Fruit fly (Drosophila melanogaster): ENCODE measurements around the gene CG12402.

CG12402 gene

DNA sequence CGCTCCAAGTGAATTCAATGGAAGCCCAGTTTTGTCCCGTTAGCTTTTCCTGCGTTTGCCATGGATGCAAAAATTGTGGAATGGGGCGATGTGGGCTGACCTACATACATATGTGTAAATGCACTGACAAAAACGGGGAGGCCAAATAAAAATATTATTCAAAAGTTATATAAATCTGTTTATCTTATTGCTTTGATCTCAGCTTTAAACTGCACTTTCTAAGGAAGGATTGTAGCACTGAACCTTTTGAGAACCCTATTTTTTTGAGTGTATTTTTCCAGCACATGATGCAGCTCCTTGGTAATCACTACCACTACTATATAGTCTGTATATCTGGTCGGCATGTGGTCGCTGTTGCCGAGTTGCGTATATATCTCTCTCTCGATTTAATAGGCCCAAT is 31.1 kb downstream of the CG12402 start (continued):
- TF ChIP-seq CG15073 (GFP tag; optimal IDR thresholded peaks at IDR 0.05) (no peak), ERR (GFP tag; optimal IDR thresholded peaks at IDR 0.05) (no peak), oc (tag; optimal IDR thresholded peaks at IDR 0.05) (no peak), CG2120 (GFP tag; optimal IDR thresholded peaks at IDR 0.05) (no peak), sc (optimal IDR thresholded peaks at IDR 0.05) (no peak), sc (GFP tag; optimal IDR thresholded peaks at IDR 0.05) (no peak), CG2712 (tag; optimal IDR thresholded peaks at IDR 0.05) (no peak), BtbVII (GFP tag; optimal IDR thresholded peaks at IDR 0.05) (peak; percentile 35), ash1 (GFP tag; optimal IDR thresholded peaks at IDR 0.05) (no peak), Spps (tag; optimal IDR thresholded peaks at IDR 0.05) (no peak), bab2 (GFP tag; optimal IDR thresholded peaks at IDR 0.05) (no peak), Bgb (GFP tag; IDR thresholded peaks at IDR 0.05; ENCODE audit: partially characterized antibody) (no peak), CG9876 (GFP tag; optimal IDR thresholded peaks at IDR 0.05) (no peak), CG4404 (GFP tag; IDR thresholded peaks at IDR 0.05) (no peak), CG13287 (GFP tag; IDR thresholded peaks at IDR 0.05; ENCODE audit: partially characterized antibody) (no peak), ci (GFP tag; IDR thresholded peaks at IDR 0.05) (peak; percentile 72; the same call in 2 of the 3 replicates), Myb (GFP tag; optimal IDR thresholded peaks at IDR 0.05) (no peak), toy (GFP tag; IDR thresholded peaks at IDR 0.05) (no peak), CG9609 (GFP tag; optimal IDR thresholded peaks at IDR 0.05) (no peak), Adf1 (GFP tag; IDR thresholded peaks at IDR 0.05) (no peak), CG11456 (GFP tag; IDR thresholded peaks at IDR 0.05) (peak; percentile 56; the same call in 1 of the 3 replicates), peb (GFP tag; IDR thresholded peaks at IDR 0.05) (no peak; the same call in 1 of the 2 replicates), p53 (GFP tag; optimal IDR thresholded peaks at IDR 0.05) (no peak), CG8765 (GFP tag; IDR thresholded peaks at IDR 0.05) (no peak), CG1832 (GFP tag; optimal IDR thresholded peaks at IDR 0.05) (no peak), CG10209 (GFP tag; optimal IDR thresholded peaks at IDR 0.05) (peak; percentile 9), Gsc (GFP tag; IDR thresholded peaks at IDR 0.05) (no peak), HLHmδ (GFP tag; optimal IDR thresholded peaks at IDR 0.05) (no peak), pnt (GFP tag; optimal IDR thresholded peaks at IDR 0.05) (no peak), vvl (GFP tag; IDR thresholded peaks at IDR 0.05) (peak; percentile 66), tin (GFP tag; optimal IDR thresholded peaks at IDR 0.05) (peak; percentile 49), CG12659 (GFP tag; optimal IDR thresholded peaks at IDR 0.05) (no peak), ranshi (GFP tag; IDR thresholded peaks at IDR 0.05) (0 out of 2 replicates have a peak, but pooled peaks have one; percentile 56), CG6254 (GFP tag; optimal IDR thresholded peaks at IDR 0.05) (peak; percentile 29), H15 (GFP tag; IDR thresholded peaks at IDR 0.05) (peak; percentile 53; the same call in 1 of the 3 replicates), gem (tag; optimal IDR thresholded peaks at IDR 0.05) (peak; percentile 51), ssp (GFP tag; IDR thresholded peaks at IDR 0.05) (no peak), Atf3 (GFP tag; optimal IDR thresholded peaks at IDR 0.05) (no peak), CG33213 (GFP tag; optimal IDR thresholded peaks at IDR 0.05) (no peak), ewg (GFP tag; optimal IDR thresholded peaks at IDR 0.05) (no peak), CG5180 (GFP tag; optimal IDR thresholded peaks at IDR 0.05) (no peak), zen (tag; optimal IDR thresholded peaks at IDR 0.05) (peak; percentile 24), Rfx (GFP tag; IDR thresholded peaks at IDR 0.05) (peak; percentile 69), PHDP (tag; optimal IDR thresholded peaks at IDR 0.05) (peak; percentile 10), shn (GFP tag; optimal IDR thresholded peaks at IDR 0.05) (no peak), CG11398 (GFP tag; optimal IDR thresholded peaks at IDR 0.05) (no peak), BEAF-32 (GFP tag; optimal IDR thresholded peaks at IDR 0.05) (no peak), CG13296 (GFP tag; optimal IDR thresholded peaks at IDR 0.05) (peak; percentile 21), crol (GFP tag; IDR thresholded peaks at IDR 0.05) (no peak), CG14014 (GFP tag; IDR thresholded peaks at IDR 0.05) (peak; percentile 55; the same call in 1 of the 2 replicates), slou (GFP tag; optimal IDR thresholded peaks at IDR 0.05) (no peak), CG16813 (GFP tag; IDR thresholded peaks at IDR 0.05; ENCODE audit: partially characterized antibody) (no peak)
